Fruit fly (Drosophila melanogaster) S2 (cell line): ENCODE results near the gene CG45012.

Source experiments
- CG8478 ChIP-seq: fragments of >200 bp; optimal IDR thresholded peaks from 2 replicates; lab custom pipeline; 2018
- CTCF ChIP-seq, 2 experiments: fragments of >200 bp; optimal IDR thresholded peaks; 2 replicates each; lab custom pipeline; 2018

dm6 chr2L:11849658-11850057 is 15.2 kb downstream of the CG45012 start, which contains the start of gene Mal-B2:
- TF ChIP-seq CTCF (optimal IDR thresholded peaks at IDR 0.05; lab: Kevin White, UChicago) (no peak), CG8478 (lab: Kevin White, UChicago) (no peak)
